Worm (Caenorhabditis elegans): Measurements from ENCODE around the gene osm-10.

Gene osm-10

ce11 chrIII:7229687-7230086 lies 13.4 kb upstream of the osm-10 start, which contains the start of gene R151.8:
TSS of gene R151.8 (minus strand) at chrIII:7229787.
- TF ChIP-seq snpc-1.2 (GFP tag; IDR thresholded peaks at IDR 0.05) (no peak), daf-8 (GFP tag; IDR thresholded peaks at IDR 0.05) (no peak), unc-62 (GFP tag; optimal IDR thresholded peaks at IDR 0.05 in 1 of 2) (no peak), unc-62 (tag; optimal IDR thresholded peaks at IDR 0.05) (no peak), saeg-2 (GFP tag; IDR thresholded peaks at IDR 0.05) (no peak), hmg-1.1 (GFP tag; IDR thresholded peaks at IDR 0.05) (no peak), ceh-28 (tag; optimal IDR thresholded peaks at IDR 0.05) (no peak), ztf-11 (tag; optimal IDR thresholded peaks at IDR 0.05) (no peak), cey-2 (tag; optimal IDR thresholded peaks at IDR 0.05; ENCODE audit: borderline replicate concordance, insufficient read depth) (no peak)

- TF ChIP-seq lsy-2 (tag; optimal IDR thresholded peaks at IDR 0.05) (no peak), Y48G9A.11 (GFP tag; IDR thresholded peaks at IDR 0.05) (no peak), zip-11 (GFP tag; IDR thresholded peaks at IDR 0.05) (no peak), nhr-111 (GFP tag; optimal IDR thresholded peaks at IDR 0.05) (no peak), duxl-1 (tag; optimal IDR thresholded peaks at IDR 0.05; ENCODE audit: poor library complexity) (no peak), zfp-3 (GFP tag; conservative IDR thresholded peaks at IDR 0.05) (no peak), mdl-1 (tag; optimal IDR thresholded peaks at IDR 0.05) (no peak), zfp-2 (tag; optimal IDR thresholded peaks at IDR 0.05) (no peak), lim-7 (GFP tag; IDR thresholded peaks at IDR 0.05) (no peak), arid-1 (GFP tag; conservative IDR thresholded peaks at IDR 0.05) (0 out of 2 replicates have a peak, but pooled peaks have one; percentile 16), unc-62 (GFP tag; optimal IDR thresholded peaks at IDR 0.05 in 1 of 2) (peak in 1 of 2 experiments; percentile 66), unc-62 (tag; optimal IDR thresholded peaks at IDR 0.05) (no peak), T20F7.1 (GFP tag; optimal IDR thresholded peaks at IDR 0.05) (no peak), ceh-44 (GFP tag; IDR thresholded peaks at IDR 0.05) (no peak), F26F4.8 (GFP tag; conservative IDR thresholded peaks at IDR 0.05) (no peak), ZK546.5 (tag; optimal IDR thresholded peaks at IDR 0.05) (no peak), dmd-6 (GFP tag; IDR thresholded peaks at IDR 0.05) (no peak), daf-16 (GFP tag; optimal IDR thresholded peaks at IDR 0.05) (no peak), daf-16 (tag; optimal IDR thresholded peaks at IDR 0.05) (no peak), egl-27 (tag; optimal IDR thresholded peaks at IDR 0.05) (no peak), lin-38 (GFP tag; IDR thresholded peaks at IDR 0.05) (peak; percentile 29; the same call in 1 of the 2 replicates), unc-130 (GFP tag; optimal IDR thresholded peaks at IDR 0.05) (no peak)
Measured at ce11 chrIII:7230841-7231240, 12.2 kb upstream of the osm-10 start, which contains the start of gene R151.10. TSS of gene R151.10 (minus strand) at chrIII:7230941.

- no peak for TF ChIP-seq mdl-1 (tag; optimal IDR thresholded peaks at IDR 0.05)
Measured at ce11 chrIII:7232782-7233181, 10.3 kb upstream of the osm-10 start, which contains the start of gene adr-2. TSS of gene adr-2 (minus strand) at chrIII:7232882.

- TF ChIP-seq pha-4 (GFP tag; IDR thresholded peaks at IDR 0.05): no peak
- TF ChIP-seq pha-4 (tag; optimal IDR thresholded peaks at IDR 0.05): peak; percentile 43
- no peak for TF ChIP-seq sdz-12 (GFP tag; optimal IDR thresholded peaks at IDR 0.05)
- no peak for TF ChIP-seq ces-1 (GFP tag; optimal IDR thresholded peaks at IDR 0.05)
- no peak for TF ChIP-seq mxl-2 (GFP tag; conservative IDR thresholded peaks at IDR 0.05)
- no peak for TF ChIP-seq cey-2 (tag; optimal IDR thresholded peaks at IDR 0.05; ENCODE audit: borderline replicate concordance, insufficient read depth)
- no peak for TF ChIP-seq set-16 (GFP tag; IDR thresholded peaks at IDR 0.05)
- no peak for TF ChIP-seq D1046.2 (GFP tag; IDR thresholded peaks at IDR 0.05)
- no peak for TF ChIP-seq zip-2 (tag; optimal IDR thresholded peaks at IDR 0.05)
- TF ChIP-seq nhr-237 (tag; optimal IDR thresholded peaks at IDR 0.05): no peak
- TF ChIP-seq daf-16 (GFP tag; optimal IDR thresholded peaks at IDR 0.05): no peak
- TF ChIP-seq daf-16 (tag; optimal IDR thresholded peaks at IDR 0.05): peak; percentile 40
- no peak for TF ChIP-seq lin-15B (tag; optimal IDR thresholded peaks at IDR 0.05)
- TF ChIP-seq aha-1 (tag): peak; percentile 51
- TF ChIP-seq F26F4.8 (GFP tag; conservative IDR thresholded peaks at IDR 0.05): no peak
- TF ChIP-seq spr-3 (GFP tag; optimal IDR thresholded peaks at IDR 0.05): no peak
- no peak for TF ChIP-seq mdl-1 (tag; optimal IDR thresholded peaks at IDR 0.05)
- peak; percentile 18 for TF ChIP-seq duxl-1 (tag; optimal IDR thresholded peaks at IDR 0.05; ENCODE audit: poor library complexity)
- peak; percentile 5 for TF ChIP-seq nhr-77 (tag; optimal IDR thresholded peaks at IDR 0.05)
- TF ChIP-seq daf-8 (GFP tag; IDR thresholded peaks at IDR 0.05): no peak
- TF ChIP-seq lin-38 (GFP tag; IDR thresholded peaks at IDR 0.05): peak; percentile 60
- 0 out of 2 replicates have a peak, but pooled peaks have one; percentile 19 for TF ChIP-seq arid-1 (GFP tag; conservative IDR thresholded peaks at IDR 0.05)
- TF ChIP-seq nhr-10 (tag; optimal IDR thresholded peaks at IDR 0.05): no peak
- TF ChIP-seq daf-19 (GFP tag; conservative IDR thresholded peaks at IDR 0.05): no peak
- no peak for TF ChIP-seq unc-130 (GFP tag; optimal IDR thresholded peaks at IDR 0.05)
- TF ChIP-seq zfp-3 (GFP tag; conservative IDR thresholded peaks at IDR 0.05): no peak
- no peak for TF ChIP-seq dmd-9 (GFP tag; IDR thresholded peaks at IDR 0.05)
- peak in 1 of 2 experiments; percentile 89 for TF ChIP-seq lsy-2 (tag; optimal IDR thresholded peaks at IDR 0.05)
Measured at ce11 chrIII:7234148-7234547, 8.9 kb upstream of the osm-10 start, which contains the start of gene ndus-8. TSS of gene ndus-8 (minus strand) at chrIII:7234202.

Measured in whole organism, L4 larva.